Fruit fly (Drosophila melanogaster) whole organism: Measurements from ENCODE around the gene CG14110.

Experiments
- CG8478 ChIP-seq: fragments of >200 bp; optimal IDR thresholded peaks from 2 replicates; lab custom pipeline; 2018; ENCODE audit warnings: inconsistent platforms
- EcR ChIP-seq, 2 experiments: fragments of >200 bp; optimal IDR thresholded peaks; 2 replicates each; lab custom pipeline; 2017; ENCODE audit warnings: missing biosample characterization in 2 of 2, missing genetic modification characterization in 2 of 2, missing genetic modification reagents in 2 of 2
- psq ChIP-seq: fragments of >200 bp; optimal IDR thresholded peaks from 2 replicates; lab custom pipeline; 2017

- TF ChIP-seq EcR (GFP tag; optimal IDR thresholded peaks at IDR 0.05; lab: Kevin White, UChicago) (no peak), CG8478 (lab: Kevin White, UChicago) (no peak), psq (lab: Kevin White, UChicago) (no peak)
Observed at dm6 chr3L:13420212-13420611, 35.6 kb downstream of the CG14110 start.
